Worm (Caenorhabditis elegans) whole organism, early embryonic: ENCODE results near the gene sri-21.

ENCODE experiments used
- F13C5.2 ChIP-seq: sonication (generic microtip); optimal IDR thresholded peaks from 2 replicates; lab custom pipeline; 2017; ENCODE audit warnings: mild to moderate bottlenecking, missing genetic modification characterization, inconsistent platforms, missing compliant biosample characterization
- aly-1 ChIP-seq: sonication (generic microtip); optimal IDR thresholded peaks from 2 replicates; lab custom pipeline; 2016; ENCODE audit warnings: missing genetic modification characterization, missing compliant biosample characterization
- ama-1 ChIP-seq: fragments of 150-350 bp; optimal IDR thresholded peaks from 2 replicates; lab custom pipeline; 2014
- ceh-36 ChIP-seq: sonication (generic microtip); optimal IDR thresholded peaks from 2 replicates; lab custom pipeline; 2016; ENCODE audit warnings: missing genetic modification characterization, inconsistent platforms, missing compliant biosample characterization
- flt-1 ChIP-seq: fragments of 200-800 bp; sonication (Bioruptor generic); IDR thresholded peaks from 2 replicates; pipeline ENCODE4 v1.3.6; 2022; ENCODE audit warnings: missing genetic modification characterization, missing compliant biosample characterization
- hmg-4 ChIP-seq: fragments of 200-800 bp; sonication (Bioruptor generic); optimal IDR thresholded peaks from 2 replicates; lab custom pipeline; 2018; ENCODE audit warnings: mild to moderate bottlenecking, missing genetic modification characterization, missing compliant biosample characterization
- hnd-1 ChIP-seq: sonication (generic microtip); optimal IDR thresholded peaks from 2 replicates; lab custom pipeline; 2016; ENCODE audit warnings: missing genetic modification characterization, missing compliant biosample characterization
- pes-1 ChIP-seq: fragments of 200-800 bp; sonication (Bioruptor generic); IDR thresholded peaks from 2 replicates; pipeline ENCODE4 v1.3.6; 2022; ENCODE audit warnings: missing genetic modification reagents, missing genetic modification characterization, missing compliant biosample characterization
- scrt-1 ChIP-seq: fragments of 200-800 bp; sonication (Bioruptor generic); IDR thresholded peaks from 2 replicates; pipeline ENCODE4 v1.3.6; 2022; ENCODE audit warnings: missing genetic modification characterization, missing compliant biosample characterization
- sea-1 ChIP-seq: fragments of 200-800 bp; sonication (Bioruptor generic); conservative IDR thresholded peaks from 2 replicates; pipeline ENCODE4 v1.3.6; 2022; ENCODE audit warnings: missing genetic modification characterization, missing compliant biosample characterization
- tbx-11 ChIP-seq: fragments of 200-800 bp; sonication (Bioruptor generic); IDR thresholded peaks from 2 replicates; pipeline ENCODE4 v1.3.6; 2022; ENCODE audit warnings: missing genetic modification characterization, missing compliant biosample characterization

DNA sequence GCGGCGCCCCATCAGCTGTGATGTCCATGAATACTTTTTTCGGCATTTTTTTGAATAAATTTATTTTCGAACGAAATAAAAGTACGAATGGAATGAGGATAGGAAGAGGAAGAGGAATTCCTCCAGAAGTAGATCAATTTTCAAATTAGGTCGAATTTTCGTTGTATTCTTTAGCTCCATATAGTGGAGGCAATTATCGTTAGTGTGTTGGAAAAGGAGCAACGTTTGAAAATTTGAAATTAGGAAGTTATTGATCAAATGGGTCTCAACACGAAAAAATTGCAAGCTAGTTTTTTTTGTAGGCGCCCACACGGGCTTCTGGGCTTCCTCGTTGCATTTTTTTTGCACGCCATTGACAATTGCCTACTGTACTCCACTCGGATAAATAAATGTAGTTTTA is 42.4 kb downstream of the sri-21 start, which contains the start of gene T22F3.12:
- no peak for TF ChIP-seq sea-1 (GFP tag; lab: Robert Waterston, UW)
- no peak for TF ChIP-seq ama-1 (lab: Kevin White, UChicago)
- no peak for TF ChIP-seq flt-1 (GFP tag; lab: Robert Waterston, UW)
- TF ChIP-seq hmg-4 (GFP tag; lab: Kevin White, UChicago) = no peak
- no peak for TF ChIP-seq scrt-1 (GFP tag; lab: Robert Waterston, UW)
- TF ChIP-seq hnd-1 (tag; lab: Kevin White, UChicago) = no peak
- no peak for TF ChIP-seq pes-1 (GFP tag; lab: Robert Waterston, UW)
- no peak for TF ChIP-seq F13C5.2 (tag; lab: Kevin White, UChicago)
- TF ChIP-seq ceh-36 (tag; lab: Kevin White, UChicago) = no peak
- TF ChIP-seq aly-1 (tag; lab: Kevin White, UChicago) = no peak
- TF ChIP-seq tbx-11 = no peak
